Worm (Caenorhabditis elegans) whole organism, young adult: ENCODE data around the gene ced-4.

Source experiments
- F49E8.2 ChIP-seq: sonication (generic microtip); optimal IDR thresholded peaks from 3 replicates; lab custom pipeline; 2017; ENCODE audit warnings: missing genetic modification characterization, mild to moderate bottlenecking, missing compliant biosample characterization, antibody characterized with exemption, moderate library complexity; ENCODE audit not compliant: insufficient read depth
- K11D2.4 ChIP-seq: fragments of 200-800 bp; sonication (Bioruptor generic); IDR thresholded peaks from 2 replicates; pipeline ENCODE4 v1.3.6; 2022; ENCODE audit warnings: missing genetic modification reagents, missing genetic modification characterization, missing compliant biosample characterization
- Y53F4B.3 ChIP-seq: fragments of 200-800 bp; sonication (Bioruptor generic); IDR thresholded peaks from 2 replicates; pipeline ENCODE4 v1.3.6; 2022; ENCODE audit warnings: missing genetic modification reagents, missing genetic modification characterization, missing compliant biosample characterization
- ama-1 ChIP-seq, 3 experiments: fragments of 150-350 bp in 1 of 3; sonication (generic microtip) in 2 of 3; optimal IDR thresholded peaks; 2 replicates each; lab custom pipeline; 2014 to 2018; ENCODE audit warnings: missing biosample characterization in 2 of 3, missing genetic modification characterization in 2 of 3, missing genetic modification reagents in 2 of 3
- aptf-3 ChIP-seq: fragments of 200-800 bp; sonication (Bioruptor generic); IDR thresholded peaks from 2 replicates; pipeline ENCODE4 v1.3.6; 2022; ENCODE audit warnings: missing genetic modification characterization, missing compliant biosample characterization
- ceh-79 ChIP-seq: sonication (generic microtip); optimal IDR thresholded peaks from 2 replicates; lab custom pipeline; 2017; ENCODE audit warnings: mild to moderate bottlenecking, missing genetic modification characterization, missing compliant biosample characterization
- ets-4 ChIP-seq: fragments of 200-800 bp; sonication (Bioruptor generic); optimal IDR thresholded peaks from 2 replicates; lab custom pipeline; 2018; ENCODE audit warnings: mild to moderate bottlenecking, missing genetic modification characterization, missing compliant biosample characterization
- lag-1 ChIP-seq: fragments of 200-800 bp; sonication (Bioruptor generic); IDR thresholded peaks from 2 replicates; pipeline ENCODE4 v1.3.6; 2022; ENCODE audit warnings: missing genetic modification reagents, missing genetic modification characterization, missing compliant biosample characterization
- lin-35 ChIP-seq, 3 experiments: fragments of 150-350 bp in 2 of 3; sonication (generic microtip) in 1 of 3; optimal IDR thresholded peaks; 2 replicates each; lab custom pipeline; 2014 to 2018; ENCODE audit warnings: missing biosample characterization in 3 of 3, missing genetic modification characterization in 3 of 3, missing genetic modification reagents in 3 of 3
- snpc-4 ChIP-seq, 5 experiments: fragments of 150-350 bp in 1 of 5; sonication (generic microtip) in 4 of 5; optimal IDR thresholded peaks; 2 replicates each; lab custom pipeline; 2014 to 2018; ENCODE audit warnings: missing genetic modification characterization in 5 of 5, missing biosample characterization in 3 of 5, antibody characterized with exemption in 2 of 5, mild to moderate bottlenecking in 2 of 5, missing compliant biosample characterization in 2 of 5, missing genotype in 2 of 5, moderate library complexity in 2 of 5, missing genetic modification reagents in 1 of 5
- somi-1 ChIP-seq: fragments of 200-800 bp; sonication (Bioruptor generic); optimal IDR thresholded peaks from 2 replicates; lab custom pipeline; 2018; ENCODE audit warnings: mild to moderate bottlenecking, missing genetic modification characterization, missing compliant biosample characterization
- sptf-2 ChIP-seq: fragments of 200-800 bp; sonication (Bioruptor generic); optimal IDR thresholded peaks from 2 replicates; lab custom pipeline; 2018; ENCODE audit warnings: mild to moderate bottlenecking, missing genetic modification characterization, missing compliant biosample characterization
- unc-62 ChIP-seq: fragments of 150-350 bp; optimal IDR thresholded peaks from 2 replicates; lab custom pipeline; 2014; ENCODE audit warnings: missing biosample characterization, missing genetic modification reagents, missing genetic modification characterization

- no peak for TF ChIP-seq sptf-2 (GFP tag; lab: Kevin White, UChicago)
- no peak for TF ChIP-seq snpc-4 (GFP tag; optimal IDR thresholded peaks at IDR 0.05; lab: Kevin White, UChicago)
- TF ChIP-seq snpc-4 (tag; optimal IDR thresholded peaks at IDR 0.05; lab: Kevin White, UChicago) = no peak
- no peak for TF ChIP-seq aptf-3 (GFP tag; lab: Robert Waterston, UW)
- no peak for TF ChIP-seq lag-1 (GFP tag; lab: Robert Waterston, UW)
- no peak for TF ChIP-seq ets-4 (GFP tag; lab: Kevin White, UChicago)
- no peak for TF ChIP-seq unc-62 (GFP tag; lab: Kevin White, UChicago)
- no peak for TF ChIP-seq ama-1 (optimal IDR thresholded peaks at IDR 0.05; lab: Kevin White, UChicago)
- no peak for TF ChIP-seq ama-1 (GFP tag; optimal IDR thresholded peaks at IDR 0.05; lab: Kevin White, UChicago)
- no peak for TF ChIP-seq F49E8.2 (tag; lab: Kevin White, UChicago)
- no peak for TF ChIP-seq Y53F4B.3 (GFP tag; lab: Robert Waterston, UW)
- no peak for TF ChIP-seq somi-1 (GFP tag; lab: Kevin White, UChicago)
- no peak for TF ChIP-seq K11D2.4
- TF ChIP-seq ceh-79 (tag; lab: Kevin White, UChicago) = no peak
- TF ChIP-seq lin-35 (GFP tag; optimal IDR thresholded peaks at IDR 0.05; lab: Kevin White, UChicago) = peak in 1 of 3 experiments; percentile 29
These were observed 2.0 kb upstream of the ced-4 start, which contains the start of gene F26A1.1 for ce11 chrIII:4850139-4850538.
